Fruit fly (Drosophila melanogaster) whole organism, embryonic: ENCODE measurements around the gene par-6.
A peak's percentile ranks its signal among the peaks of the same experiment; 100 is the strongest.

Experiments
- Asciz ChIP-seq: fragments of 200-800 bp; sonication (Bioruptor generic); optimal IDR thresholded peaks from 2 replicates; lab custom pipeline; 2017; ENCODE audit warnings: missing biosample characterization, mild to moderate bottlenecking, missing genetic modification characterization, missing genetic modification reagents
- Awh ChIP-seq: fragments of 200-800 bp; sonication (Bioruptor generic); IDR thresholded peaks from 2 replicates; pipeline ENCODE4, ENCODE4 v1.3.6; 2022; ENCODE audit warnings: missing biosample characterization, missing genetic modification characterization
- BEAF-32 ChIP-seq: fragments of 200-800 bp; sonication (Bioruptor generic); optimal IDR thresholded peaks from 3 replicates; lab custom pipeline; 2017; ENCODE audit warnings: missing biosample characterization, missing genetic modification characterization, mild to moderate bottlenecking, moderate library complexity, missing genetic modification reagents
- CG10565 ChIP-seq: fragments of 200-800 bp; sonication (Bioruptor generic); optimal IDR thresholded peaks from 3 replicates; lab custom pipeline; 2016; ENCODE audit warnings: missing biosample characterization, mild to moderate bottlenecking, missing genetic modification characterization
- CG11085 ChIP-seq: fragments of 200-800 bp; sonication (Bioruptor generic); IDR thresholded peaks from 2 replicates; pipeline ENCODE4 v1.3.6; 2022; ENCODE audit warnings: missing biosample characterization, missing genetic modification characterization
- CG12299 ChIP-seq: fragments of 200-800 bp; sonication (Bioruptor generic); optimal IDR thresholded peaks from 2 replicates; lab custom pipeline; 2018; ENCODE audit warnings: missing biosample characterization, mild to moderate bottlenecking, missing genetic modification characterization
- CG12744 ChIP-seq: fragments of 200-800 bp; sonication (Bioruptor generic); optimal IDR thresholded peaks from 2 replicates; lab custom pipeline; 2016; ENCODE audit warnings: missing biosample characterization, missing genetic modification characterization
- CG15479 ChIP-seq: fragments of 200-800 bp; sonication (Bioruptor generic); optimal IDR thresholded peaks from 3 replicates; lab custom pipeline; 2019; ENCODE audit warnings: missing biosample characterization, mild to moderate bottlenecking, missing genetic modification characterization, moderate library complexity
- CG18262 ChIP-seq: fragments of 200-800 bp; optimal IDR thresholded peaks from 3 replicates; lab custom pipeline; 2019; ENCODE audit warnings: missing biosample characterization, mild to moderate bottlenecking, missing genetic modification characterization, moderate library complexity
- CG2199 ChIP-seq: fragments of 200-800 bp; sonication (Bioruptor generic); IDR thresholded peaks from 3 replicates; pipeline ENCODE4 v1.3.6; 2022; ENCODE audit warnings: missing biosample characterization, missing genetic modification characterization
- CG2202 ChIP-seq: fragments of 200-800 bp; sonication (Bioruptor generic); optimal IDR thresholded peaks from 2 replicates; lab custom pipeline; 2018; ENCODE audit warnings: missing biosample characterization, mild to moderate bottlenecking, missing genetic modification characterization
- CG34422 ChIP-seq: fragments of 200-800 bp; sonication (Bioruptor generic); IDR thresholded peaks from 3 replicates; pipeline ENCODE4 v1.3.6; 2022; ENCODE audit warnings: missing biosample characterization, missing genetic modification characterization
- CG4424 ChIP-seq: fragments of 200-800 bp; sonication (Bioruptor generic); optimal IDR thresholded peaks from 3 replicates; lab custom pipeline; 2016; ENCODE audit warnings: missing biosample characterization, missing genetic modification characterization
- CG4707 ChIP-seq: fragments of 200-800 bp; sonication (Bioruptor generic); optimal IDR thresholded peaks from 2 replicates; lab custom pipeline; 2018; ENCODE audit warnings: missing biosample characterization, mild to moderate bottlenecking, missing genetic modification characterization, moderate library complexity
- CG5180 ChIP-seq: fragments of 200-800 bp; sonication (Bioruptor generic); optimal IDR thresholded peaks from 3 replicates; lab custom pipeline; 2017; ENCODE audit warnings: missing biosample characterization, missing genetic modification characterization, mild to moderate bottlenecking, moderate library complexity, missing genetic modification reagents
- CG5953 ChIP-seq: fragments of 200-800 bp; sonication (Bioruptor generic); IDR thresholded peaks from 2 replicates; pipeline ENCODE4 v1.3.6; 2022; ENCODE audit warnings: missing biosample characterization, missing genetic modification characterization
- CG8359 ChIP-seq: fragments of 200-800 bp; sonication (Bioruptor generic); optimal IDR thresholded peaks from 2 replicates; lab custom pipeline; 2017; ENCODE audit warnings: missing biosample characterization, mild to moderate bottlenecking, missing genetic modification characterization, borderline replicate concordance
- Camta ChIP-seq: fragments of 200-800 bp; sonication (Bioruptor generic); optimal IDR thresholded peaks from 2 replicates; lab custom pipeline; 2016; ENCODE audit warnings: missing biosample characterization, missing genetic modification characterization
- Chrac-16 ChIP-seq: fragments of 200-800 bp; sonication (Bioruptor generic); optimal IDR thresholded peaks from 3 replicates; lab custom pipeline; 2016; ENCODE audit warnings: missing biosample characterization, missing genetic modification characterization
- CoRest ChIP-seq: fragments of 200-800 bp; sonication (Bioruptor generic); optimal IDR thresholded peaks from 3 replicates; lab custom pipeline; 2018; ENCODE audit warnings: missing biosample characterization, mild to moderate bottlenecking, missing genetic modification characterization, moderate library complexity
- CrebB ChIP-seq: fragments of 200-800 bp; sonication (Bioruptor generic); optimal IDR thresholded peaks from 3 replicates; lab custom pipeline; 2018; ENCODE audit warnings: missing biosample characterization, mild to moderate bottlenecking, missing genetic modification characterization
- Dip2 ChIP-seq: fragments of 200-800 bp; sonication (Bioruptor generic); IDR thresholded peaks from 2 replicates; pipeline ENCODE4 v1.3.6; 2022; ENCODE audit warnings: missing biosample characterization, missing genetic modification characterization
- Fer2 ChIP-seq: fragments of 200-800 bp; sonication (Bioruptor generic); optimal IDR thresholded peaks from 2 replicates; lab custom pipeline; 2018; ENCODE audit warnings: missing biosample characterization, mild to moderate bottlenecking, missing genetic modification characterization, moderate library complexity
- HHEX ChIP-seq: fragments of 200-800 bp; sonication (Bioruptor generic); optimal IDR thresholded peaks from 3 replicates; lab custom pipeline; 2017; ENCODE audit warnings: missing biosample characterization, mild to moderate bottlenecking, missing genetic modification characterization, missing genetic modification reagents
- HLH54F ChIP-seq: fragments of 200-800 bp; sonication (Bioruptor generic); optimal IDR thresholded peaks from 3 replicates; lab custom pipeline; 2016; ENCODE audit warnings: missing biosample characterization, missing genetic modification characterization
- NC2α ChIP-seq: fragments of 200-800 bp; sonication (Bioruptor generic); optimal IDR thresholded peaks from 2 replicates; lab custom pipeline; 2016; ENCODE audit warnings: missing biosample characterization, missing genetic modification characterization
- NFAT ChIP-seq: fragments of 200-800 bp; sonication (Bioruptor generic); IDR thresholded peaks from 2 replicates; pipeline ENCODE4 v1.3.6; 2022; ENCODE audit warnings: missing biosample characterization, missing genetic modification characterization
- Nf-YB ChIP-seq: fragments of 200-800 bp; sonication (Bioruptor generic); optimal IDR thresholded peaks from 3 replicates; lab custom pipeline; 2019; ENCODE audit warnings: missing biosample characterization, mild to moderate bottlenecking, missing genetic modification characterization, moderate library complexity
- PHDP ChIP-seq: fragments of 200-800 bp; sonication (Bioruptor generic); optimal IDR thresholded peaks from 3 replicates; lab custom pipeline; 2018; ENCODE audit warnings: missing biosample characterization, mild to moderate bottlenecking, missing genetic modification characterization, moderate library complexity
- Pdp1 ChIP-seq, 2 experiments: fragments of 200-800 bp; sonication (Bioruptor generic); optimal IDR thresholded peaks; 3 replicates each; lab custom pipeline; 2016; ENCODE audit warnings: missing biosample characterization in 2 of 2, missing genetic modification characterization in 2 of 2, mild to moderate bottlenecking in 1 of 2, moderate library complexity in 1 of 2
- ara ChIP-seq: fragments of 200-800 bp; sonication (Bioruptor generic); IDR thresholded peaks from 2 replicates; pipeline ENCODE4 v1.3.6; 2022; ENCODE audit warnings: missing biosample characterization, missing genetic modification characterization
- ato ChIP-seq: fragments of 200-800 bp; sonication (Bioruptor generic); IDR thresholded peaks from 2 replicates; pipeline ENCODE4 v1.3.6; 2022; ENCODE audit warnings: missing biosample characterization, missing genetic modification characterization; ENCODE audit not compliant: partially characterized antibody
- bcd ChIP-seq: fragments of 200-800 bp; sonication (Bioruptor generic); optimal IDR thresholded peaks from 2 replicates; lab custom pipeline; 2017; ENCODE audit warnings: missing biosample characterization, mild to moderate bottlenecking, missing genetic modification characterization
- btn ChIP-seq: fragments of 200-800 bp; sonication (Bioruptor generic); optimal IDR thresholded peaks from 2 replicates; lab custom pipeline; 2016; ENCODE audit warnings: missing biosample characterization, missing genetic modification characterization
- caup ChIP-seq: fragments of 200-800 bp; sonication (Bioruptor generic); optimal IDR thresholded peaks from 3 replicates; lab custom pipeline; 2017; ENCODE audit warnings: missing biosample characterization, mild to moderate bottlenecking, missing genetic modification characterization, moderate library complexity; ENCODE audit not compliant: severe bottlenecking
- ci ChIP-seq: fragments of 200-800 bp; sonication (Bioruptor generic); IDR thresholded peaks from 3 replicates; pipeline ENCODE4 v1.3.6; 2022; ENCODE audit warnings: missing biosample characterization, missing genetic modification characterization
- dan ChIP-seq: fragments of 200-800 bp; sonication (Bioruptor generic); IDR thresholded peaks from 2 replicates; pipeline ENCODE4 v1.3.6; 2022; ENCODE audit warnings: missing biosample characterization, missing genetic modification characterization
- dysf ChIP-seq: fragments of 200-800 bp; sonication (Bioruptor generic); IDR thresholded peaks from 3 replicates; pipeline ENCODE4 v1.3.6; 2022; ENCODE audit warnings: missing biosample characterization, missing genetic modification characterization
- eve ChIP-seq, 2 experiments: fragments of >200 bp; optimal IDR thresholded peaks; 2 replicates each; lab custom pipeline; 2017; ENCODE audit warnings: missing biosample characterization in 2 of 2, missing genetic modification characterization in 2 of 2
- gce ChIP-seq: fragments of 200-800 bp; sonication (Bioruptor generic); IDR thresholded peaks from 3 replicates; pipeline ENCODE4 v1.3.6; 2022; ENCODE audit warnings: missing biosample characterization, missing genetic modification characterization
- gro ChIP-seq: fragments of 200-800 bp; sonication (Bioruptor generic); optimal IDR thresholded peaks from 2 replicates; lab custom pipeline; 2016; ENCODE audit warnings: missing biosample characterization, missing genetic modification characterization
- knrl ChIP-seq: fragments of 200-800 bp; sonication (Bioruptor generic); IDR thresholded peaks from 3 replicates; pipeline ENCODE4 v1.3.6; 2022; ENCODE audit warnings: missing biosample characterization, missing genetic modification characterization; ENCODE audit not compliant: partially characterized antibody
- mam ChIP-seq: fragments of 200-800 bp; sonication (Bioruptor generic); optimal IDR thresholded peaks from 3 replicates; lab custom pipeline; 2016; ENCODE audit warnings: missing biosample characterization, missing genetic modification characterization
- oc ChIP-seq: fragments of 200-800 bp; sonication (Bioruptor generic); optimal IDR thresholded peaks from 2 replicates; lab custom pipeline; 2018; ENCODE audit warnings: missing biosample characterization, mild to moderate bottlenecking, missing genetic modification characterization, moderate library complexity
- pros ChIP-seq: fragments of 200-800 bp; sonication (Bioruptor generic); optimal IDR thresholded peaks from 3 replicates; lab custom pipeline; 2019; ENCODE audit warnings: missing biosample characterization, mild to moderate bottlenecking, missing genetic modification characterization, moderate library complexity
- pzg ChIP-seq: fragments of 200-800 bp; sonication (Bioruptor generic); optimal IDR thresholded peaks from 3 replicates; lab custom pipeline; 2018; ENCODE audit warnings: missing biosample characterization, mild to moderate bottlenecking, missing genetic modification characterization, moderate library complexity
- tio ChIP-seq: fragments of 200-800 bp; sonication (Bioruptor generic); optimal IDR thresholded peaks from 2 replicates; lab custom pipeline; 2017; ENCODE audit warnings: missing biosample characterization, missing genetic modification characterization, inconsistent platforms
- vvl ChIP-seq: fragments of 200-800 bp; sonication (Bioruptor generic); IDR thresholded peaks from 2 replicates; pipeline ENCODE4 v1.3.6; 2022; ENCODE audit warnings: missing biosample characterization, missing genetic modification characterization
- zen ChIP-seq: fragments of 200-800 bp; sonication (Bioruptor generic); optimal IDR thresholded peaks from 3 replicates; lab custom pipeline; 2018; ENCODE audit warnings: missing biosample characterization, mild to moderate bottlenecking, missing genetic modification characterization, moderate library complexity
- zen2 ChIP-seq: fragments of 200-800 bp; sonication (Bioruptor generic); IDR thresholded peaks from 3 replicates; pipeline ENCODE4 v1.3.6; 2022; ENCODE audit warnings: missing biosample characterization, missing genetic modification characterization; ENCODE audit not compliant: partially characterized antibody

The par-6 gene

dm6 chrX:17751658-17752057, 48.5 kb downstream of the par-6 start (continued):
- TF ChIP-seq zen (tag; lab: Kevin White, UChicago) = peak; percentile 19
- peak; percentile 50; the same call in 1 of the 3 replicates for TF ChIP-seq ci (GFP tag; lab: Robert Waterston, UW)
- TF ChIP-seq CG8359 (GFP tag; lab: Kevin White, UChicago) = no peak
- TF ChIP-seq Chrac-16 = peak; percentile 71
- TF ChIP-seq CG5180 = no peak
- TF ChIP-seq CG12299 (tag; lab: Kevin White, UChicago) = no peak
- TF ChIP-seq ara (GFP tag; lab: Robert Waterston, UW) = no peak
- no peak for TF ChIP-seq Fer2 (tag; lab: Kevin White, UChicago)
- TF ChIP-seq vvl (GFP tag; lab: Robert Waterston, UW) = peak; percentile 56
- no peak for TF ChIP-seq CG15479 (GFP tag; lab: Kevin White, UChicago)
- TF ChIP-seq CG12744 (GFP tag; lab: Kevin White, UChicago) = no peak
- peak; percentile 44 for TF ChIP-seq CG4424 (GFP tag; lab: Kevin White, UChicago)
- no peak for TF ChIP-seq btn (GFP tag; lab: Kevin White, UChicago)
- no peak for TF ChIP-seq HHEX (GFP tag; lab: Kevin White, UChicago)
- TF ChIP-seq Dip2 (GFP tag; lab: Robert Waterston, UW) = peak; percentile 99
- TF ChIP-seq bcd (GFP tag; lab: Kevin White, UChicago) = peak; percentile 33
- TF ChIP-seq CrebB (tag; lab: Kevin White, UChicago) = no peak
- TF ChIP-seq tio = no peak
- peak; percentile 10; the same call in 1 of the 3 replicates for TF ChIP-seq CG34422 (GFP tag; lab: Robert Waterston, UW)
- peak; percentile 58 for TF ChIP-seq CoRest (tag; lab: Kevin White, UChicago)
- no peak for TF ChIP-seq NC2α (GFP tag; lab: Kevin White, UChicago)
- TF ChIP-seq ato (GFP tag; lab: Robert Waterston, UW) = no peak
- TF ChIP-seq CG5953 (GFP tag; lab: Robert Waterston, UW) = 0 out of 2 replicates have a peak, but pooled peaks have one; percentile 14
- peak; percentile 60; the same call in 2 of the 3 replicates for TF ChIP-seq dysf (GFP tag; lab: Robert Waterston, UW)
- TF ChIP-seq NFAT = peak; percentile 77
- TF ChIP-seq mam = peak; percentile 61
- no peak for TF ChIP-seq dan (GFP tag; lab: Robert Waterston, UW)
- peak; percentile 51 for TF ChIP-seq CG11085 (GFP tag; lab: Robert Waterston, UW)
- no peak for TF ChIP-seq pros (GFP tag; lab: Kevin White, UChicago)
- TF ChIP-seq Nf-YB (GFP tag; lab: Kevin White, UChicago) = no peak
- TF ChIP-seq CG2199 (GFP tag; lab: Robert Waterston, UW) = peak; percentile 83; the same call in 2 of the 3 replicates
- no peak for TF ChIP-seq Asciz
- peak; percentile 56 for TF ChIP-seq HLH54F
- TF ChIP-seq PHDP (tag; lab: Kevin White, UChicago) = no peak
- TF ChIP-seq CG18262 = peak; percentile 9
- TF ChIP-seq CG4707 (GFP tag; lab: Kevin White, UChicago) = no peak
- peak; percentile 35 for TF ChIP-seq gro
- TF ChIP-seq CG10565 = no peak
- peak; percentile 42 for TF ChIP-seq Camta (GFP tag; lab: Kevin White, UChicago)
- TF ChIP-seq CG2202 (tag; lab: Kevin White, UChicago) = no peak
- TF ChIP-seq eve (GFP tag; optimal IDR thresholded peaks at IDR 0.05; lab: Kevin White, UChicago) = no peak
- TF ChIP-seq Pdp1 (GFP tag; optimal IDR thresholded peaks at IDR 0.05; lab: Kevin White, UChicago) = peak; percentile 53 to 63
- no peak for TF ChIP-seq Awh (GFP tag; lab: Robert Waterston, UW)
- TF ChIP-seq BEAF-32 (GFP tag; lab: Kevin White, UChicago) = no peak
- TF ChIP-seq zen2 = no peak
- TF ChIP-seq knrl (GFP tag; lab: Robert Waterston, UW) = peak; percentile 64; the same call in 1 of the 3 replicates
- no peak; the same call in 2 of the 3 replicates for TF ChIP-seq gce (GFP tag; lab: Robert Waterston, UW)
- no peak for TF ChIP-seq caup (GFP tag; lab: Kevin White, UChicago)
- TF ChIP-seq oc (tag; lab: Kevin White, UChicago) = no peak
- no peak for TF ChIP-seq pzg (GFP tag; lab: Kevin White, UChicago)
